Worm (Caenorhabditis elegans): ENCODE measurements around the gene Y50D4A.10.

Gene Y50D4A.10

DNA sequence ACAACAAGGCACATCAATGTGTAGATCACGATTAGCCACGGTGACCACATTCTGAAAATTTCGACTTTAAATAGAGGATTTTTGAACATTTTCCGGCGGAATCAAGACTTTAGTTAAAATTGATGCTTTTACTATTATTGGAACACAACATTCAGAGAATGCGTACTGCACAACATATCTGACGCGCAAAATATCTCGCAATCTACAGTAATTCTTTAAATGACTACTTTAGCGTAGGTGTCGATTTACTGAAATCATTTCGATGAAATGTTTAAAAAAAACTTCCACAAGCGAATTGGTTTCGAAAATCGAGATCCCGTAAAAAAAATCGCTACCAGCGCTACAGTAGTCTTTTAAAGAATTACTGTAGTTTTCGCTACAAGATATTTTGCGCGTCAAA, at the start of gene Y50D4A.10:
Gene Y50D4A.10, minus strand, starts transcription at position 57 of the 400 bp plus-strand sequence.
- TF ChIP-seq T22C8.4 (GFP tag; IDR thresholded peaks at IDR 0.05) (no peak), flt-1 (GFP tag; IDR thresholded peaks at IDR 0.05) (no peak), ztf-29 (GFP tag; IDR thresholded peaks at IDR 0.05) (no peak), cog-1 (tag; optimal IDR thresholded peaks at IDR 0.05) (no peak), med-1 (GFP tag; optimal IDR thresholded peaks at IDR 0.05; ENCODE audit: insufficient read depth) (no peak), tab-1 (GFP tag; IDR thresholded peaks at IDR 0.05) (no peak), ztf-23 (GFP tag; IDR thresholded peaks at IDR 0.05) (no peak), klf-2 (GFP tag; conservative IDR thresholded peaks at IDR 0.05) (no peak), ref-1 (GFP tag; conservative IDR thresholded peaks at IDR 0.05) (no peak)

DNA sequence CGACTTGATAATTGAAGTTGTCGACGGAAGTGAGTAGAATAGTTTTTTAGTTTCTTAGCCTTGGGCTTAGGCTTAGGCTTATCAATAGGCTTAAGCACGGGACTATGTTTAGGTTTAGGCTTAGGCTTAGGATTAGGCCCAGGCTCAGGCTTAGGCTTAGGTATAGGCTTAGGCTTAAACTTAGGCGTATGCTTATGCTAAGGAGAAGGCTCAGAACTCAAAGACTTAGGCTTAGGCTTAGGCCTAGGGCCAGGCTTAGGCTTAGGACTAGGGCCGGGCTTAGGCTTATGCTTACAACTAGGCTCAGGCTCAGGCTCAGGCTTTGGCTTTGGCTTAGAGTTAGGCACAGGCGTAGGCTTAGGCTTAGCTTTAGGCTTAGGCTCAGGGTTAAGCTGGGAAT, 46.2 kb upstream of the Y50D4A.10 start:
- no peak for TF ChIP-seq med-1 (GFP tag; optimal IDR thresholded peaks at IDR 0.05; ENCODE audit: insufficient read depth)
- TF ChIP-seq ztf-23 (GFP tag; IDR thresholded peaks at IDR 0.05) = no peak
- TF ChIP-seq cog-1 (tag; optimal IDR thresholded peaks at IDR 0.05) = no peak
- TF ChIP-seq klf-2 (GFP tag; conservative IDR thresholded peaks at IDR 0.05) = no peak
- TF ChIP-seq T22C8.4 (GFP tag; IDR thresholded peaks at IDR 0.05) = no peak
- TF ChIP-seq ref-1 (GFP tag; conservative IDR thresholded peaks at IDR 0.05) = no peak
- no peak for TF ChIP-seq tab-1 (GFP tag; IDR thresholded peaks at IDR 0.05)
- no peak for TF ChIP-seq ztf-29 (GFP tag; IDR thresholded peaks at IDR 0.05)
- no peak for TF ChIP-seq flt-1 (GFP tag; IDR thresholded peaks at IDR 0.05)

DNA sequence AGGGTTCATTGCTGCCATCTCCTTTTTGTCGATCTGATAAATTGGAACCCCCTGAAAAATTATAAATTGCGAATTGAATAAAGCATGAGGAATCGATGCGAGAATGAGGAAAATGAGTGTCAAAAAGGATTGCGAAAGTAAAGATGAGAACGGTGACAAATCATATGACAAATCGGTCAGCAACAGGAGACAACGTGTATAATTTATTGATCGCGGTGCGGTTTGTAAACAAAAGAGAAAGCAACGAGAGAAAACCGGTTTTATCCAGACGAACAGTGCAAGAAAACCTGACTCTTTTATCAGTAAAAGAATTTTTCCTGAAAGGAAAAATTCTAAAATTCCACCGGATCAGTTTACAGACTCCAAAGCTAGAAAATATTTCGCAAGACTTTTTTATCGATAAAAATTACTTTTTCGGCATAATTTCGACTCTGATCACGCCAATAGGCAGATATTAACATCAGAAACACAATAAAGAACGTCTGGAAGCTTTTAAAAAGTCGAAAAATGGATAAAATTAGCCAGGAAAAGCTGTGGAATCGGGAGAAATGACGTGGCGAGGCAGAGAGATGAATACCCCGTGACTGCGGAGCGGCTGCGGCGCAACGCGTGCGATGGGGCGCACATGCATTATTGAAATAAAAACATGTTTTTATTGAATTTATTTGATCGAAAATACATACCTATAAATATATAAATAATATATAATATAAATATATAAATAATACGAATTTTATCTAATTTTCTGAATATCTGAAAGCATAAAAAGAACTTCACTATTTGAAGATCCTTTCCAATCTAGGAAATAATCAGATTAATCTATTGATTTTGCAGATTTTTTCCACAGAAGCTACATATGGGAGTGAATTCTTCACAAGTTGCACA, 43.8 kb upstream of the Y50D4A.10 start, which contains the start of the genes rab-1 and C39F7.5:
Gene rab-1, minus strand, starts transcription at position 51 of the 885 bp plus-strand sequence.
Gene C39F7.5, plus strand, starts transcription at position 835 of the 885 bp plus-strand sequence.
- TF ChIP-seq tab-1 (GFP tag; IDR thresholded peaks at IDR 0.05) = no peak
- TF ChIP-seq ztf-29 (GFP tag; IDR thresholded peaks at IDR 0.05) = no peak
- no peak for TF ChIP-seq T22C8.4 (GFP tag; IDR thresholded peaks at IDR 0.05)
- no peak for TF ChIP-seq klf-2 (GFP tag; conservative IDR thresholded peaks at IDR 0.05)
- no peak for TF ChIP-seq flt-1 (GFP tag; IDR thresholded peaks at IDR 0.05)
- no peak for TF ChIP-seq ref-1 (GFP tag; conservative IDR thresholded peaks at IDR 0.05)
- TF ChIP-seq cog-1 (tag; optimal IDR thresholded peaks at IDR 0.05) = no peak
- no peak for TF ChIP-seq med-1 (GFP tag; optimal IDR thresholded peaks at IDR 0.05; ENCODE audit: insufficient read depth)
- no peak for TF ChIP-seq ztf-23 (GFP tag; IDR thresholded peaks at IDR 0.05)

DNA sequence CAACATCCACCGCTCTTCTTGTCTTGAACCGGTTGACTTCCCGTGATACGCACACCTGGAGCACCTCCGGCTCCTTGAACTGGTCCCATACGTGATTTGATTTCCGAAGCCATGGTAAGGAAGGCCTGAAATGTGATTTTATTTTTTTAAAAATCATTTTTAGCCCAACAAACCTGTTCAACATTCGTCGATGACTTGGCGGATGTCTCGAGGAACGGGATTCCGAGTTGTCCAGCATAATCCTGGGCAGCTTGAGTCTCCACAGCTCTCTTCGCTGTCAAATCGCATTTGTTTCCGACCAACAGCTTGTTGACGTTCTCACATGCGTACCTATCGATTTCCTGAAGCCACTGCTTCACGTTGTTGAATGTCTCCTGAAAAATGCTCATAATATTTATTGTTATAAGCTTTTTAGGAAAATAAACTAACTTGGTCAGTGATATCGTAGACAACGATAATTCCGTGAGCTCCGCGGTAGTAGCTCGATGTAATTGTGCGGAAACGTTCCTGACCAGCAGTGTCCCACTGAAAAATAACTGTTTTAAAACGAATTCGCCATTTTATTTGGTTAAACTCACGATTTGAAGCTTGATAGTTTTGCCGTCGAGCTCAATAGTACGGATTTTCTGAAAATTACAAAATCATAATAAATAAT, 42.8 kb upstream of the Y50D4A.10 start:
- TF ChIP-seq tab-1 (GFP tag; IDR thresholded peaks at IDR 0.05) (no peak), ztf-29 (GFP tag; IDR thresholded peaks at IDR 0.05) (no peak), T22C8.4 (GFP tag; IDR thresholded peaks at IDR 0.05) (no peak), cog-1 (tag; optimal IDR thresholded peaks at IDR 0.05) (no peak), ztf-23 (GFP tag; IDR thresholded peaks at IDR 0.05) (no peak), klf-2 (GFP tag; conservative IDR thresholded peaks at IDR 0.05) (no peak), ref-1 (GFP tag; conservative IDR thresholded peaks at IDR 0.05) (no peak), flt-1 (GFP tag; IDR thresholded peaks at IDR 0.05) (no peak)

DNA sequence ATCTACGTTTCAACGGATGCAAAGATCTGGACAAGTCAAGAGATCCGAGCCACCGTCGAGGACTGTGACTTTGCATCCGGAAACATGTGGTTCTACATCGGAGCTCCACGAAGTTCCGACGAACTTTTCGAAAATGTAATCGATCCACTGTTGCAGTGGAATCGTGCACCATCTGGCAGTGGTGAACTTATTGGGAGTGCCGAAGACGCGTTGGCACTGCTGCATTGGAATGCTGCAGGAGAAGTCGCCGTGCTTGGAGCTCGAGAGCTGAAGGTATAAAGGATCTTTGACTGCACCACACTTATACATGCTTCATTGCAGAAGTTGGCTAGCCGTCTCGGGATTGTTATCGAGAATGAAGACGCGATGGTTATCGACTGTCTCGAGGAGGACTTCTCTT, 41.7 kb upstream of the Y50D4A.10 start:
- TF ChIP-seq T22C8.4 (GFP tag; IDR thresholded peaks at IDR 0.05) (no peak), ztf-23 (GFP tag; IDR thresholded peaks at IDR 0.05) (no peak), ref-1 (GFP tag; conservative IDR thresholded peaks at IDR 0.05) (no peak), tab-1 (GFP tag; IDR thresholded peaks at IDR 0.05) (no peak), ztf-29 (GFP tag; IDR thresholded peaks at IDR 0.05) (no peak), med-1 (GFP tag; optimal IDR thresholded peaks at IDR 0.05; ENCODE audit: insufficient read depth) (no peak), flt-1 (GFP tag; IDR thresholded peaks at IDR 0.05) (no peak), cog-1 (tag; optimal IDR thresholded peaks at IDR 0.05) (no peak), klf-2 (GFP tag; conservative IDR thresholded peaks at IDR 0.05) (no peak)

DNA sequence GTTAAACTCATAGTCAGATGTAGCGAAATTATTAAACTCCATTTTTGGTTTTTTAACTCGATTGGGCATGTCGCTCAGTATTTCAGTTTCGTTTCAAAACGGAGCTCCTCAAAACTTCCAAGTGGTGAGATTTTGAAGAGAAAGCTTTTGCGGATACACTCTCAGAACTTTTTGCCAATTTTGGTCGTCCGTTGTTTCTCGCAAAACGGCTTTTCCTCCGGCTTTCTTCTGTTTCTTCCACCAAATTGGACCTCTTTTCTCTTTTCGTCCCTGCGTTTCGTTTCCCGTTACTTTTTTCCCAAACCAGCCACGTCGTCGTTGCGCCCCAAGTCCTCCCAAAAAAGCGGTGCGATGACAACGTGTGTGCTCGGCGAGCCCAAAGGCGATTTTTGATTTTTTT, 39.7 kb upstream of the Y50D4A.10 start, which contains the start of gene C39F7.1:
Gene C39F7.1, plus strand, starts transcription at position 301 of the 400 bp plus-strand sequence.
- TF ChIP-seq ztf-23 (GFP tag; IDR thresholded peaks at IDR 0.05) = no peak
- no peak for TF ChIP-seq ztf-29 (GFP tag; IDR thresholded peaks at IDR 0.05)
- no peak for TF ChIP-seq tab-1 (GFP tag; IDR thresholded peaks at IDR 0.05)
- TF ChIP-seq med-1 (GFP tag; optimal IDR thresholded peaks at IDR 0.05; ENCODE audit: insufficient read depth) = no peak
- TF ChIP-seq T22C8.4 (GFP tag; IDR thresholded peaks at IDR 0.05) = no peak
- TF ChIP-seq flt-1 (GFP tag; IDR thresholded peaks at IDR 0.05) = no peak
- no peak for TF ChIP-seq klf-2 (GFP tag; conservative IDR thresholded peaks at IDR 0.05)

DNA sequence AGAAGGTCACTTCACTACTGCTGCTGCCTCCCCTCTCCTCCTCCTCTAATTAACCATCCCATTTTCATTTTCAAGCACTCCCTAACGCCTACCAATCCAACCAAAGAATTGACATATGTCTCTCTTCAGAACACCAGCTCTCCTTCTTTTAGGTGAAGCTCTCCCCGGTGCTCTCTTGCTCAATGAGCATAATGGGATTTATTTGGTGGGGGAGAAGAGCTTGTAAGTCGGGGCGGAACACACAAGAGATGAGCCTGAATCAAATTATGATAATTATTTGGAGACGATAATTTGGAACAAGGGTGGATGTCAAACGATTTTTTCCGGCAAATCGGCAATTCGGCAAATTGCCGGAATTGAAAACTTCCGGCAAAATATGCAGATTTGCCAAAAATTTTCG, 32.4 kb upstream of the Y50D4A.10 start:
- no peak for TF ChIP-seq ztf-29 (GFP tag; IDR thresholded peaks at IDR 0.05)
- TF ChIP-seq T22C8.4 (GFP tag; IDR thresholded peaks at IDR 0.05) = no peak
- no peak for TF ChIP-seq ztf-23 (GFP tag; IDR thresholded peaks at IDR 0.05)
- no peak for TF ChIP-seq tab-1 (GFP tag; IDR thresholded peaks at IDR 0.05)
- no peak for TF ChIP-seq flt-1 (GFP tag; IDR thresholded peaks at IDR 0.05)

DNA sequence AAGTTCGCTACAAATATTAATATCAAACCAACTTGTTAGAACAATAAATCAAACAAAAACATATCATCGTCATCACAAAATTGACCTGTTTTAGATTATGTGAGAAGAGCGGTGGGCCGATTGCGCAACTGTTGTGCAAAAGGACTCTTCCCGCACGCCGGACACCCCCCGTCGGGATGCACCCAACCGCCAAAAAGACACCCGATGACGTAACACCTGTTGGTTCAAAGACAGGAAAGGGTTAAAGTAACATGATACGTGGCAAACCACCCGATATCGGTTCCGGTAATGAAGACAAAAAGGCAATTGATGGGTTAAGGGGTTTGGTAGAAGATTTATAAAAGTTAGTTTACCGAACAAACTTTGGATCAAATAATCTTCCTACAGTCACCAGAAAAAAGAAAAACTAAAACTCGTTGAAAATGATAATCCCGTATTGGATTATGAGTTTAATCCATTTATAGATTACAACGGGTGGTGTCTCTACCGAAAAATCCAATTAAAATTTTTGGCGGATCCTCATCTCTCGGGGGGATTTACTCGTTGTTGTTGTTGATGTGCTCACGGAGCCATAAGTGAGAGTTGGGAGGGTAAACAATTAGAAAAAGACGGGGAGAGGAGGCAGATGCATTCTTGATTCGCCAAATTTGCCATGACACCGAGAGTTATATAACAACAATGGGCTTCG, 23.8 kb upstream of the Y50D4A.10 start:
- no peak for TF ChIP-seq ztf-23 (GFP tag; IDR thresholded peaks at IDR 0.05)
- TF ChIP-seq ztf-29 (GFP tag; IDR thresholded peaks at IDR 0.05) = no peak
- no peak for TF ChIP-seq cog-1 (tag; optimal IDR thresholded peaks at IDR 0.05)
- no peak for TF ChIP-seq flt-1 (GFP tag; IDR thresholded peaks at IDR 0.05)
- no peak for TF ChIP-seq T22C8.4 (GFP tag; IDR thresholded peaks at IDR 0.05)
- no peak for TF ChIP-seq klf-2 (GFP tag; conservative IDR thresholded peaks at IDR 0.05)
- no peak for TF ChIP-seq ref-1 (GFP tag; conservative IDR thresholded peaks at IDR 0.05)
- TF ChIP-seq tab-1 (GFP tag; IDR thresholded peaks at IDR 0.05) = no peak
- no peak for TF ChIP-seq med-1 (GFP tag; optimal IDR thresholded peaks at IDR 0.05; ENCODE audit: insufficient read depth)

DNA sequence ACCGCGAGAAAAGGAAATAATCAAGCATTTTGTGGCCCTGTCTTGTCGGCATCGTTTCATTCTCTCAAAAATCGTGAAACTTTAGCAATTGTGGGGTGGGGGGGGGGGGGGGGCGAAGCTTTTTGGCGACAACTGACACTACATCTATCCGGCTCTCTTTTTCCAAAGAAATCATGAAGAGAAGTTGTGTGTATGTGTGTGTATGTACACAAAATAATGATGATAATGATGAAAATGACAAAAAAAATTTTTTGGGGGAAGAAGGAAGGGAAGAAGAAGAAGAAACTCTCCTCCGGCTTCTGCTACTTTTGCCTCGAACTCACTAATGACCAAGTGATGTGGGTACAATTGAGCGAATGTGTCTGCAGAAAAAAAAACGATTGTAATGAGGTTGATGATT, 22.6 kb upstream of the Y50D4A.10 start:
- TF ChIP-seq flt-1 (GFP tag; IDR thresholded peaks at IDR 0.05) (no peak), ref-1 (GFP tag; conservative IDR thresholded peaks at IDR 0.05) (no peak), klf-2 (GFP tag; conservative IDR thresholded peaks at IDR 0.05) (no peak), cog-1 (tag; optimal IDR thresholded peaks at IDR 0.05) (no peak), T22C8.4 (GFP tag; IDR thresholded peaks at IDR 0.05) (no peak), ztf-23 (GFP tag; IDR thresholded peaks at IDR 0.05) (no peak), tab-1 (GFP tag; IDR thresholded peaks at IDR 0.05) (no peak), ztf-29 (GFP tag; IDR thresholded peaks at IDR 0.05) (no peak), med-1 (GFP tag; optimal IDR thresholded peaks at IDR 0.05; ENCODE audit: insufficient read depth) (no peak)

Data from whole organism, midembryonic.